Fruit fly (Drosophila melanogaster): ENCODE results near the gene CG13244.
A peak's percentile ranks its signal among the peaks of the same experiment; 100 is the strongest.

Gene CG13244

DNA sequence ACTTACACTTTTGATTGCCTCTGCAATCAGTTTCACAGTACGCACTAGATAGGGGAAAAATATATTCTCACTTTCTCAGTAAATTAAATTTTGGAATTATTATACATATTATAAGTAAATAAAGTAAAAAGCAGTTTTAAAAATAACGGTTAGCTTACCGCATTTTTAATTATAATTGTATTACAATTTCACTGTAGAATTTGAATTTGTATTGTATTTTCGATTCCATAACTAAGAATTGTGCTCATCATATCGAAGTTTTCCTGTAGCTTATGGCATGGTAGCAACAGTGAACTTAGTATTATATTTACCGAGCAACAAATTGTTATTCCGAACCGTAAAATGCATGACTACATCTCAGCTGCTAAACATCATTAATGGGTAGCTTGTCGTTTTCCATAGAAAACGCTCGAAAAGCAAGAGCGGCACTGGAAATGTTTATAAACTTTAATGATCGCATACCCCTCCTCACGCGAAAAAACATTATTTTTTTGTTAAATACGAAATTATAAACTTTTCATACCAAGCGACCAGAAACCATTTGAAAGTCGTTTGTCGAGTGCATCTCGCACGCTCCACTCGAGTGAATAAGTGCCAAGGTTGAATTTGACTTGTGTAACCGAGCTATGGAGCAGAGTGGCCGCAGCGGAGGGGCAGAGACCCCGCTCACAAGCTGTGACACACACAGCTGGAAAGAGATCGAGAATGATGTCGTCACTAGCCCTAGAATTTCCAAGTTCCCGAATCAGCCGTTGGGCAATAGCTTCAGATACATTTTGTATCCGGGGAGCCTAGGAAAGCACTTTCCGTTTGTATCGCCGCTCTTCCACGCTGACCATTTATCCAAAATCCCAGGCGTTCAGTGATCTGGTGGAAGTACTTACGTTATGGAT lies 4.4 kb upstream of the CG13244 start (continued):
- TF ChIP-seq CG16815 (GFP tag; optimal IDR thresholded peaks at IDR 0.05) (peak; percentile 88), CG11695 (GFP tag; IDR thresholded peaks at IDR 0.05) (peak; percentile 91), CG17361 (GFP tag; IDR thresholded peaks at IDR 0.05) (peak; percentile 94), D (optimal IDR thresholded peaks at IDR 0.05) (no peak), D (GFP tag; optimal IDR thresholded peaks at IDR 0.05) (peak; percentile 86), Ptx1 (GFP tag; IDR thresholded peaks at IDR 0.05) (peak; percentile 96), CG14441 (GFP tag; IDR thresholded peaks at IDR 0.05) (peak; percentile 86), CG15514 (GFP tag; optimal IDR thresholded peaks at IDR 0.05) (peak; percentile 61), aop (GFP tag; IDR thresholded peaks at IDR 0.05) (0 out of 2 replicates have a peak, but pooled peaks have one; percentile 41), wor (GFP tag; IDR thresholded peaks at IDR 0.05) (peak; percentile 94), vvl (GFP tag; IDR thresholded peaks at IDR 0.05) (peak; percentile 82), cwo (GFP tag; optimal IDR thresholded peaks at IDR 0.05) (peak; percentile 57), knrl (GFP tag; IDR thresholded peaks at IDR 0.05; ENCODE audit: partially characterized antibody) (no peak), CG4820 (GFP tag; optimal IDR thresholded peaks at IDR 0.05) (peak; percentile 76), CG10462 (GFP tag; optimal IDR thresholded peaks at IDR 0.05) (peak; percentile 93), Dfd (GFP tag; optimal IDR thresholded peaks at IDR 0.05) (no peak), CG17568 (GFP tag; optimal IDR thresholded peaks at IDR 0.05) (peak; percentile 72), sug (tag; optimal IDR thresholded peaks at IDR 0.05) (peak; percentile 21), CG1603 (tag; optimal IDR thresholded peaks at IDR 0.05) (peak; percentile 31), CG11456 (GFP tag; IDR thresholded peaks at IDR 0.05) (peak; percentile 62; the same call in 1 of the 3 replicates), CG8359 (GFP tag; optimal IDR thresholded peaks at IDR 0.05; ENCODE audit: borderline replicate concordance) (peak; percentile 78), Atf6 (GFP tag; IDR thresholded peaks at IDR 0.05) (peak; percentile 92), chn (GFP tag; optimal IDR thresholded peaks at IDR 0.05) (peak; percentile 36), MESR4 (GFP tag; optimal IDR thresholded peaks at IDR 0.05) (no peak)

DNA sequence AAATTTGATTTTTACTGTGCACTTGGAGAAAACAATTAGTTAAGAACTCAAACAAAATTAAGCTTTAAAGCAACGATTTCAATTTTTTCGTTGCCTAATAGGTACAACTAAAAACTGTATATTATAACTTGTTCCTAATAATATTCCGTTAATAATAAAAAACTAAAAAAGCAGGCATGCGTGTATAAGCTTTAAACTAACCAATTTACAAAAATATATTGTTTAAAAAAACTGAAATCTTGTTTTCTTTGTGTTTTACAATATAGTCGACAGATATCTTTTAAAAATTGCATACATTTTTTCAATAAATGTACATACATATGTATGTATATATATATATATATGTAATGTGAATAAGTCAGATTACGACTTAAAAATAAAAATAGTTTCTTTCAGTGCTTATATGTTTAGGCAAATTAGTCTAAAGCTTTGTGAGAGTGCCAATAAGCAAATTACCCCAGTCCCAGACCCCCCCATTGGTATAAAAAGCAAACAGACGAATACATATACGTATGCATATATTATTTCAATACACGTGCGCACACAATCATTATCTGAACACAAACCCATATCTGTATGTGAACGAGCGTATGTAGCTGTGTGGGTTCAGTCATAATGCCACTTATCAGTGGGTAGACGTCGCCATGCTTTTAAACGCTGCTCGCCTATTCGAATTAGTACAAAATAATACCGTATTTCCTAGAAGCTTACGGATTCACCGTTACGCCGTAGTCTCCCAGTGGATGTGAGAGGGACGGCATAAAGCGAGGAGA lies 3.6 kb upstream of the CG13244 start:
- TF ChIP-seq CG10267 (tag; optimal IDR thresholded peaks at IDR 0.05) = peak; percentile 75
- peak; percentile 52; the same call in 1 of the 3 replicates for TF ChIP-seq CG7357 (GFP tag; IDR thresholded peaks at IDR 0.05)
- no peak for TF ChIP-seq CG3838 (GFP tag; optimal IDR thresholded peaks at IDR 0.05)
- no peak for TF ChIP-seq insv (GFP tag; optimal IDR thresholded peaks at IDR 0.05)
- TF ChIP-seq ken (GFP tag; IDR thresholded peaks at IDR 0.05) = no peak
- TF ChIP-seq toy (GFP tag; IDR thresholded peaks at IDR 0.05) = no peak
- peak; percentile 90 for TF ChIP-seq CG12659 (GFP tag; optimal IDR thresholded peaks at IDR 0.05)
- TF ChIP-seq CG18262 (tag; optimal IDR thresholded peaks at IDR 0.05) = peak; percentile 95
- TF ChIP-seq CG17912 (GFP tag; optimal IDR thresholded peaks at IDR 0.05) = peak; percentile 39
- TF ChIP-seq Ets65A (GFP tag) = no peak
- TF ChIP-seq NFAT (GFP tag; IDR thresholded peaks at IDR 0.05) = no peak; the same call in 1 of the 2 replicates
- TF ChIP-seq fd3F (GFP tag; optimal IDR thresholded peaks at IDR 0.05) = peak; percentile 63
- TF ChIP-seq inv (GFP tag; IDR thresholded peaks at IDR 0.05; ENCODE audit: partially characterized antibody) = no peak
- TF ChIP-seq CG13775 (GFP tag; optimal IDR thresholded peaks at IDR 0.05) = peak; percentile 82
- no peak for TF ChIP-seq fru (optimal IDR thresholded peaks at IDR 0.05)
- no peak for TF ChIP-seq H2.0 (GFP tag; IDR thresholded peaks at IDR 0.05)
- TF ChIP-seq pan (optimal IDR thresholded peaks at IDR 0.05) = no peak
- TF ChIP-seq pan (GFP tag; optimal IDR thresholded peaks at IDR 0.05 in 1 of 2, IDR thresholded peaks at IDR 0.05 in 1 of 2) = peak in 1 of 2 experiments; percentile 31
- peak; percentile 3 for TF ChIP-seq CG11723 (GFP tag; optimal IDR thresholded peaks at IDR 0.05)
- TF ChIP-seq CG12071 (GFP tag; optimal IDR thresholded peaks at IDR 0.05) = peak; percentile 66
- TF ChIP-seq trem (tag; optimal IDR thresholded peaks at IDR 0.05) = peak; percentile 68
- TF ChIP-seq mirr (GFP tag; optimal IDR thresholded peaks at IDR 0.05) = peak; percentile 98
- TF ChIP-seq sna (GFP tag; IDR thresholded peaks at IDR 0.05; ENCODE audit: partially characterized antibody) = no peak
- TF ChIP-seq Six4 (GFP tag; optimal IDR thresholded peaks at IDR 0.05) = peak; percentile 56
